Fruit fly (Drosophila melanogaster) whole organism, embryonic: ENCODE measurements around the gene qjt.

Source experiments
- ATbp ChIP-seq: fragments of 200-800 bp; sonication (Bioruptor generic); optimal IDR thresholded peaks from 2 replicates; lab custom pipeline; 2017; ENCODE audit warnings: missing biosample characterization, mild to moderate bottlenecking, missing genetic modification characterization, missing genetic modification reagents
- Abd-B ChIP-seq: fragments of 200-800 bp; sonication (Bioruptor generic); optimal IDR thresholded peaks from 2 replicates; lab custom pipeline; 2018; ENCODE audit warnings: missing biosample characterization, mild to moderate bottlenecking, missing genetic modification characterization, moderate library complexity
- Atf6 ChIP-seq: fragments of 200-800 bp; sonication (Bioruptor generic); IDR thresholded peaks from 2 replicates; pipeline ENCODE4 v1.3.6; 2022; ENCODE audit warnings: missing biosample characterization, missing genetic modification characterization
- BEAF-32 ChIP-seq: fragments of 200-800 bp; sonication (Bioruptor generic); optimal IDR thresholded peaks from 3 replicates; lab custom pipeline; 2017; ENCODE audit warnings: missing biosample characterization, missing genetic modification characterization, mild to moderate bottlenecking, moderate library complexity, missing genetic modification reagents
- CG10366 ChIP-seq: fragments of 200-800 bp; sonication (Bioruptor generic); IDR thresholded peaks from 2 replicates; pipeline ENCODE4 v1.3.6; 2022; ENCODE audit warnings: missing biosample characterization, missing genetic modification characterization
- CG10565 ChIP-seq: fragments of 200-800 bp; sonication (Bioruptor generic); optimal IDR thresholded peaks from 3 replicates; lab custom pipeline; 2016; ENCODE audit warnings: missing biosample characterization, mild to moderate bottlenecking, missing genetic modification characterization
- CG12299 ChIP-seq: fragments of 200-800 bp; sonication (Bioruptor generic); optimal IDR thresholded peaks from 2 replicates; lab custom pipeline; 2018; ENCODE audit warnings: missing biosample characterization, mild to moderate bottlenecking, missing genetic modification characterization
- CG12942 ChIP-seq: fragments of 200-800 bp; sonication (Bioruptor generic); optimal IDR thresholded peaks from 3 replicates; lab custom pipeline; 2016; ENCODE audit warnings: missing biosample characterization, missing genetic modification characterization
- CG14014 ChIP-seq: fragments of 200-800 bp; sonication (Bioruptor generic); IDR thresholded peaks from 2 replicates; pipeline ENCODE4 v1.3.6; 2022; ENCODE audit warnings: missing biosample characterization, missing genetic modification characterization
- CG14965 ChIP-seq: fragments of 200-800 bp; sonication (Bioruptor generic); optimal IDR thresholded peaks from 2 replicates; lab custom pipeline; 2016; ENCODE audit warnings: missing biosample characterization, missing genetic modification characterization, borderline replicate concordance
- CG15696 ChIP-seq: fragments of 200-800 bp; sonication (Bioruptor generic); optimal IDR thresholded peaks from 2 replicates; lab custom pipeline; 2019; ENCODE audit warnings: missing biosample characterization, mild to moderate bottlenecking, missing genetic modification characterization, moderate library complexity
- CG1832 ChIP-seq: fragments of 200-800 bp; sonication (Bioruptor generic); optimal IDR thresholded peaks from 2 replicates; lab custom pipeline; 2017; ENCODE audit warnings: missing biosample characterization, mild to moderate bottlenecking, missing genetic modification characterization, inconsistent platforms
- CG3281 ChIP-seq: fragments of 200-800 bp; sonication (Bioruptor generic); optimal IDR thresholded peaks from 3 replicates; lab custom pipeline; 2017; ENCODE audit warnings: missing biosample characterization, mild to moderate bottlenecking, missing genetic modification characterization
- CG42726 ChIP-seq: fragments of 200-800 bp; sonication (Bioruptor generic); IDR thresholded peaks from 2 replicates; pipeline ENCODE4 v1.3.6; 2022; ENCODE audit warnings: missing biosample characterization, missing genetic modification characterization; ENCODE audit not compliant: partially characterized antibody
- CG4820 ChIP-seq: fragments of 200-800 bp; sonication (Bioruptor generic); optimal IDR thresholded peaks from 3 replicates; lab custom pipeline; 2016; ENCODE audit warnings: missing biosample characterization, missing genetic modification characterization
- CG5180 ChIP-seq: fragments of 200-800 bp; sonication (Bioruptor generic); optimal IDR thresholded peaks from 3 replicates; lab custom pipeline; 2017; ENCODE audit warnings: missing biosample characterization, missing genetic modification characterization, mild to moderate bottlenecking, moderate library complexity, missing genetic modification reagents
- CG6654 ChIP-seq: fragments of 200-800 bp; sonication (Bioruptor generic); optimal IDR thresholded peaks from 2 replicates; lab custom pipeline; 2017; ENCODE audit warnings: missing biosample characterization, mild to moderate bottlenecking, missing genetic modification characterization
- CG6813 ChIP-seq: fragments of 200-800 bp; sonication (Bioruptor generic); optimal IDR thresholded peaks from 2 replicates; lab custom pipeline; 2017; ENCODE audit warnings: missing biosample characterization, missing genetic modification characterization, mild to moderate bottlenecking, moderate library complexity, missing genetic modification reagents
- CG9932 ChIP-seq: fragments of 200-800 bp; sonication (Bioruptor generic); IDR thresholded peaks from 2 replicates; pipeline ENCODE4 v1.3.6; 2022; ENCODE audit warnings: missing biosample characterization, missing genetic modification characterization
- CoRest ChIP-seq: fragments of 200-800 bp; sonication (Bioruptor generic); optimal IDR thresholded peaks from 3 replicates; lab custom pipeline; 2018; ENCODE audit warnings: missing biosample characterization, mild to moderate bottlenecking, missing genetic modification characterization, moderate library complexity
- Drgx ChIP-seq: fragments of 200-800 bp; sonication (Bioruptor generic); IDR thresholded peaks from 2 replicates; pipeline ENCODE4 v1.3.6; 2022; ENCODE audit warnings: missing biosample characterization, missing genetic modification characterization
- Gug ChIP-seq: fragments of 200-800 bp; sonication (Bioruptor generic); IDR thresholded peaks from 4 replicates; pipeline ENCODE4 v1.3.6; 2022; ENCODE audit warnings: missing biosample characterization, missing genetic modification characterization
- Hsf ChIP-seq: fragments of 200-800 bp; sonication (Bioruptor generic); optimal IDR thresholded peaks from 3 replicates; lab custom pipeline; 2016; ENCODE audit warnings: missing biosample characterization, missing genetic modification characterization
- MESR4 ChIP-seq: fragments of 200-800 bp; sonication (Bioruptor generic); optimal IDR thresholded peaks from 2 replicates; lab custom pipeline; 2018; ENCODE audit warnings: missing biosample characterization, mild to moderate bottlenecking, missing genetic modification characterization, moderate library complexity
- Meics ChIP-seq: fragments of 200-800 bp; sonication (Bioruptor generic); optimal IDR thresholded peaks from 2 replicates; lab custom pipeline; 2017; ENCODE audit warnings: missing biosample characterization, mild to moderate bottlenecking, missing genetic modification characterization
- NC2β ChIP-seq: fragments of 200-800 bp; sonication (Bioruptor generic); optimal IDR thresholded peaks from 2 replicates; lab custom pipeline; 2016; ENCODE audit warnings: missing biosample characterization, missing genetic modification characterization
- Poxn ChIP-seq: fragments of 200-800 bp; sonication (Bioruptor generic); IDR thresholded peaks from 2 replicates; pipeline ENCODE4 v1.3.6; 2022; ENCODE audit warnings: missing biosample characterization, missing genetic modification characterization
- Rfx ChIP-seq: fragments of 200-800 bp; sonication (Bioruptor generic); IDR thresholded peaks from 2 replicates; pipeline ENCODE4 v1.3.6; 2022; ENCODE audit warnings: missing biosample characterization, missing genetic modification characterization
- Side ChIP-seq: fragments of 200-800 bp; sonication (Bioruptor generic); optimal IDR thresholded peaks from 2 replicates; lab custom pipeline; 2016; ENCODE audit warnings: missing biosample characterization, missing genetic modification characterization
- Six4 ChIP-seq: fragments of 200-800 bp; sonication (Bioruptor generic); optimal IDR thresholded peaks from 2 replicates; lab custom pipeline; 2016; ENCODE audit warnings: missing biosample characterization, missing genetic modification characterization
- Sry-β ChIP-seq: fragments of 200-800 bp; sonication (Bioruptor generic); optimal IDR thresholded peaks from 2 replicates; lab custom pipeline; 2018; ENCODE audit warnings: missing biosample characterization, mild to moderate bottlenecking, missing genetic modification characterization, moderate library complexity
- bab2 ChIP-seq: fragments of 200-800 bp; sonication (Bioruptor generic); optimal IDR thresholded peaks from 2 replicates; lab custom pipeline; 2016; ENCODE audit warnings: missing biosample characterization, missing genetic modification characterization
- cg ChIP-seq: fragments of 200-800 bp; sonication (Bioruptor generic); optimal IDR thresholded peaks from 3 replicates; lab custom pipeline; 2019; ENCODE audit warnings: missing biosample characterization, mild to moderate bottlenecking, missing genetic modification characterization, moderate library complexity
- chn ChIP-seq: fragments of 200-800 bp; sonication (Bioruptor generic); optimal IDR thresholded peaks from 2 replicates; lab custom pipeline; 2016; ENCODE audit warnings: missing biosample characterization, missing genetic modification characterization
- da ChIP-seq: fragments of 200-800 bp; sonication (Bioruptor generic); optimal IDR thresholded peaks from 2 replicates; lab custom pipeline; 2016; ENCODE audit warnings: missing biosample characterization, missing genetic modification characterization
- dmrt99B ChIP-seq: fragments of 200-800 bp; sonication (Bioruptor generic); optimal IDR thresholded peaks from 2 replicates; lab custom pipeline; 2018; ENCODE audit warnings: missing biosample characterization, mild to moderate bottlenecking, missing genetic modification characterization, moderate library complexity
- dpn ChIP-seq, 2 experiments: fragments of 200-800 bp; sonication (Bioruptor generic); optimal IDR thresholded peaks; 3 replicates each; lab custom pipeline; 2016; ENCODE audit warnings: missing biosample characterization in 2 of 2, missing genetic modification characterization in 2 of 2
- exex ChIP-seq: fragments of 200-800 bp; sonication (Bioruptor generic); optimal IDR thresholded peaks from 4 replicates; lab custom pipeline; 2018; ENCODE audit warnings: missing biosample characterization, mild to moderate bottlenecking, missing genetic modification characterization, moderate library complexity
- fd3F ChIP-seq: fragments of 200-800 bp; sonication (Bioruptor generic); optimal IDR thresholded peaks from 2 replicates; lab custom pipeline; 2018; ENCODE audit warnings: missing biosample characterization, mild to moderate bottlenecking, missing genetic modification characterization, moderate library complexity
- hb ChIP-seq: fragments of 200-800 bp; sonication (Bioruptor generic); IDR thresholded peaks from 3 replicates; pipeline ENCODE4 v1.3.6; 2022; ENCODE audit warnings: missing biosample characterization, missing genetic modification characterization; ENCODE audit not compliant: partially characterized antibody
- jigr1 ChIP-seq: fragments of 200-800 bp; sonication (Bioruptor generic); IDR thresholded peaks from 3 replicates; pipeline ENCODE4 v1.3.6; 2022; ENCODE audit warnings: missing biosample characterization, missing genetic modification characterization
- lbe ChIP-seq: fragments of 200-800 bp; sonication (Bioruptor generic); optimal IDR thresholded peaks from 2 replicates; lab custom pipeline; 2016; ENCODE audit warnings: missing biosample characterization, mild to moderate bottlenecking, missing genetic modification characterization
- odd ChIP-seq: fragments of 200-800 bp; sonication (Bioruptor generic); optimal IDR thresholded peaks from 2 replicates; lab custom pipeline; 2017; ENCODE audit warnings: missing biosample characterization, mild to moderate bottlenecking, missing genetic modification characterization
- otp ChIP-seq: fragments of 200-800 bp; sonication (Bioruptor generic); IDR thresholded peaks from 3 replicates; pipeline ENCODE4, ENCODE4 v1.3.6; 2022; ENCODE audit warnings: missing biosample characterization, missing genetic modification characterization
- pita ChIP-seq: fragments of 200-800 bp; sonication (Bioruptor generic); optimal IDR thresholded peaks from 2 replicates; lab custom pipeline; 2017; ENCODE audit warnings: missing biosample characterization, mild to moderate bottlenecking, missing genetic modification characterization
- seq ChIP-seq: fragments of 200-800 bp; sonication (Bioruptor generic); IDR thresholded peaks from 2 replicates; pipeline ENCODE4 v1.3.6; 2022; ENCODE audit warnings: missing biosample characterization, missing genetic modification characterization
- toy ChIP-seq: fragments of 200-800 bp; sonication (Bioruptor generic); IDR thresholded peaks from 2 replicates; pipeline ENCODE4 v1.3.6; 2022; ENCODE audit warnings: missing biosample characterization, missing genetic modification characterization
- unc-4 ChIP-seq: fragments of 200-800 bp; sonication (Bioruptor generic); IDR thresholded peaks from 2 replicates; pipeline ENCODE4 v1.3.6; 2022; ENCODE audit warnings: missing biosample characterization, missing genetic modification characterization; ENCODE audit not compliant: partially characterized antibody
- unpg ChIP-seq: fragments of 200-800 bp; sonication (Bioruptor generic); optimal IDR thresholded peaks from 3 replicates; lab custom pipeline; 2018; ENCODE audit warnings: missing biosample characterization, mild to moderate bottlenecking, missing genetic modification characterization, moderate library complexity

Gene qjt

DNA sequence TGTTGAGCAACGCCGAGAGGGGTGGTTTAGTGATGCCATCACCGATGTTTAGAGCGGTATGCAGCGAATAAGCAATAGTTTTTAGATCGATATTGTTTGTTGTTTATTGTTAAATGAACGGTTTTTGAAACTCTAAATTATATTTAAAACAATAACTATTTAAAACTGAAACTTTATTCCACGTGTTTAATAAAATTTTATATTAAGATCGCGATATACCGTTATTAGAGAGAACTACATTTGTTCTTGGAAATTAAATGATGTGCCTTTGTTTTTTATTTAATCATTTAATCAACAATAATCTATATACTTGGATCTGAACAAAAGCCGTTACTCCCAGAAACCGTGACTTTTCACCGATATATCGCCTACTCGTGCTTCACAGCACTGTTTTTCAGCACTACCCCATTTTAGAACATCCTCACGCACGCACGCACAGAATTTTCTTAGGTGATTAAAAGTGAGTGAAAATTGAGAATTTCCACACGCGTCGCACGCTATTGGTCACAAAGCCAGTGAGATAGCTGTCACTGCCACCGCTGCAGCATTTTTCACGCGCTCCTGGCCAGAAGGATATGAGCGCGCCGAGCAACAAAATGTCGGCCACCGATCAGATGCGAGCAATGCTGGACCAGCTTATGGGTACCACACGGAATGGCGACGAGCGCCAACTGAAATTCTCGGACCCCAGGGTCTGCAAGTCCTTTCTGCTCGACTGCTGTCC is 35.2 kb downstream of the qjt start, which contains the start of the genes U4-U6-60K and CG7564 (continued):
- TF ChIP-seq cg (GFP tag; lab: Kevin White, UChicago) (no peak), CG14014 (GFP tag; lab: Robert Waterston, UW) (no peak; the same call in 1 of the 2 replicates), CG6813 (GFP tag; lab: Kevin White, UChicago) (no peak), odd (GFP tag; lab: Kevin White, UChicago) (no peak), unc-4 (GFP tag; lab: Robert Waterston, UW) (peak; percentile 89), CG3281 (peak; percentile 53), Gug (GFP tag; lab: Robert Waterston, UW) (peak; percentile 80; the same call in 3 of the 4 replicates), jigr1 (GFP tag; lab: Robert Waterston, UW) (peak; percentile 24; the same call in 1 of the 3 replicates), Poxn (GFP tag; lab: Robert Waterston, UW) (no peak), da (no peak), Abd-B (GFP tag; lab: Kevin White, UChicago) (peak; percentile 63), NC2β (no peak), CG10565 (GFP tag; lab: Kevin White, UChicago) (no peak), MESR4 (GFP tag; lab: Kevin White, UChicago) (peak; percentile 97), CG12299 (peak; percentile 11), CG10366 (GFP tag; lab: Robert Waterston, UW) (peak; percentile 51), seq (GFP tag; lab: Robert Waterston, UW) (peak; percentile 69), CG12942 (peak; percentile 61), ATbp (GFP tag; lab: Kevin White, UChicago) (no peak), Side (GFP tag; lab: Kevin White, UChicago) (peak; percentile 23), CG9932 (GFP tag; lab: Robert Waterston, UW) (peak; percentile 95), Drgx (GFP tag; lab: Robert Waterston, UW) (no peak), Hsf (GFP tag; lab: Kevin White, UChicago) (peak; percentile 75), bab2 (GFP tag; lab: Kevin White, UChicago) (no peak), Sry-β (GFP tag; lab: Kevin White, UChicago) (peak; percentile 82), toy (no peak; the same call in 1 of the 2 replicates), unpg (peak; percentile 21), Rfx (GFP tag; lab: Robert Waterston, UW) (peak; percentile 79), CoRest (tag; lab: Kevin White, UChicago) (peak; percentile 81), CG1832 (no peak), CG4820 (peak; percentile 51), CG42726 (GFP tag; lab: Robert Waterston, UW) (peak; percentile 98), CG6654 (no peak), fd3F (no peak), chn (GFP tag; lab: Kevin White, UChicago) (peak; percentile 63), hb (GFP tag; lab: Robert Waterston, UW) (peak; percentile 98), exex (tag; lab: Kevin White, UChicago) (peak; percentile 25), BEAF-32 (GFP tag; lab: Kevin White, UChicago) (peak; percentile 99), Atf6 (GFP tag; lab: Robert Waterston, UW) (no peak), dmrt99B (tag; lab: Kevin White, UChicago) (no peak), Meics (GFP tag; lab: Kevin White, UChicago) (peak; percentile 73), CG5180 (no peak), CG14965 (no peak), dpn (GFP tag; optimal IDR thresholded peaks at IDR 0.05; lab: Kevin White, UChicago) (peak; percentile 48 to 63), Six4 (GFP tag; lab: Kevin White, UChicago) (peak; percentile 39), pita (GFP tag; lab: Kevin White, UChicago) (no peak), otp (GFP tag; lab: Robert Waterston, UW) (no peak), lbe (GFP tag; lab: Kevin White, UChicago) (peak; percentile 60), CG15696 (tag; lab: Kevin White, UChicago) (peak; percentile 38)
